Worm (Caenorhabditis elegans): ENCODE measurements around the gene T12G3.6.

- TF ChIP-seq F49E8.2 (tag; optimal IDR thresholded peaks at IDR 0.05; ENCODE audit: borderline replicate concordance) (no peak), nhr-76 (tag; optimal IDR thresholded peaks at IDR 0.05) (no peak), snpc-4 (tag; optimal IDR thresholded peaks at IDR 0.05) (no peak), mep-1 (tag; optimal IDR thresholded peaks at IDR 0.05) (no peak), nhr-41 (GFP tag; IDR thresholded peaks at IDR 0.05) (no peak), mxl-3 (GFP tag; optimal IDR thresholded peaks at IDR 0.05) (peak; percentile 38)
Observed at ce11 chrIV:12012439-12013003, 18.6 kb downstream of the T12G3.6 start.

All from whole organism, L4 larva.